Worm (Caenorhabditis elegans) whole organism, young adult: ENCODE results near the gene F10E9.1.
A peak's percentile ranks its signal among the peaks of the same experiment; 100 is the strongest.

ENCODE experiments used
- B0019.2 ChIP-seq: fragments of 200-800 bp; sonication (Bioruptor generic); conservative IDR thresholded peaks from 2 replicates; pipeline ENCODE4 v1.3.6; 2022; ENCODE audit warnings: missing genetic modification reagents, missing genetic modification characterization, missing compliant biosample characterization
- B0035.1 ChIP-seq: sonication (generic microtip); optimal IDR thresholded peaks from 2 replicates; lab custom pipeline; 2016; ENCODE audit warnings: missing genetic modification characterization, mild to moderate bottlenecking, missing compliant biosample characterization, missing genotype, missing genetic modification reagents
- B0261.1 ChIP-seq: sonication (generic microtip); optimal IDR thresholded peaks from 2 replicates; lab custom pipeline; 2016; ENCODE audit warnings: mild to moderate bottlenecking, missing genetic modification characterization, moderate library complexity, missing compliant biosample characterization
- B0336.3 ChIP-seq: fragments of 200-800 bp; sonication (Bioruptor generic); IDR thresholded peaks from 2 replicates; pipeline ENCODE4 v1.3.6; 2022; ENCODE audit warnings: missing genetic modification characterization, missing compliant biosample characterization
- F39B2.1 ChIP-seq: fragments of 200-800 bp; sonication (Bioruptor generic); IDR thresholded peaks from 2 replicates; pipeline ENCODE4 v1.3.6; 2022; ENCODE audit warnings: missing genetic modification reagents, missing genetic modification characterization, missing compliant biosample characterization
- F52B5.7 ChIP-seq: sonication (generic microtip); optimal IDR thresholded peaks from 2 replicates; lab custom pipeline; 2016; ENCODE audit warnings: mild to moderate bottlenecking, missing genetic modification characterization, missing compliant biosample characterization
- F57C9.4 ChIP-seq: sonication (generic microtip); optimal IDR thresholded peaks from 2 replicates; lab custom pipeline; 2017; ENCODE audit warnings: mild to moderate bottlenecking, missing genetic modification characterization, missing compliant biosample characterization
- T26A5.8 ChIP-seq: sonication (generic microtip); optimal IDR thresholded peaks from 2 replicates; lab custom pipeline; 2016; ENCODE audit warnings: missing genetic modification characterization, missing compliant biosample characterization
- Y53G8AR.9 ChIP-seq: fragments of 200-800 bp; sonication (Bioruptor generic); conservative IDR thresholded peaks from 2 replicates; pipeline ENCODE4 v1.3.6; 2022; ENCODE audit warnings: missing genetic modification reagents, missing genetic modification characterization, missing compliant biosample characterization
- Y56A3A.18 ChIP-seq: fragments of 200-800 bp; sonication (Bioruptor generic); IDR thresholded peaks from 2 replicates; pipeline ENCODE4 v1.3.6; 2022; ENCODE audit warnings: missing genetic modification reagents, missing genetic modification characterization, missing compliant biosample characterization
- aptf-3 ChIP-seq: fragments of 200-800 bp; sonication (Bioruptor generic); IDR thresholded peaks from 2 replicates; pipeline ENCODE4 v1.3.6; 2022; ENCODE audit warnings: missing genetic modification characterization, missing compliant biosample characterization
- attf-5 ChIP-seq: fragments of 200-800 bp; sonication (Bioruptor generic); optimal IDR thresholded peaks from 2 replicates; lab custom pipeline; 2018; ENCODE audit warnings: mild to moderate bottlenecking, missing genetic modification characterization, missing compliant biosample characterization
- ccch-3 ChIP-seq: fragments of 200-800 bp; sonication (Bioruptor generic); optimal IDR thresholded peaks from 2 replicates; lab custom pipeline; 2018; ENCODE audit warnings: mild to moderate bottlenecking, missing genetic modification characterization, missing compliant biosample characterization
- ceh-27 ChIP-seq: fragments of 200-800 bp; sonication (Bioruptor generic); optimal IDR thresholded peaks from 2 replicates; lab custom pipeline; 2018; ENCODE audit warnings: mild to moderate bottlenecking, missing genetic modification characterization, moderate library complexity, missing compliant biosample characterization
- ceh-58 ChIP-seq: fragments of 200-800 bp; sonication (Bioruptor generic); IDR thresholded peaks from 2 replicates; pipeline ENCODE4 v1.3.6; 2022; ENCODE audit warnings: missing genetic modification characterization, missing compliant biosample characterization
- ceh-79 ChIP-seq: sonication (generic microtip); optimal IDR thresholded peaks from 2 replicates; lab custom pipeline; 2017; ENCODE audit warnings: mild to moderate bottlenecking, missing genetic modification characterization, missing compliant biosample characterization
- chd-7 ChIP-seq: sonication (generic microtip); optimal IDR thresholded peaks from 2 replicates; lab custom pipeline; 2016; ENCODE audit warnings: mild to moderate bottlenecking, missing genetic modification characterization, moderate library complexity, missing compliant biosample characterization
- die-1 ChIP-seq: sonication (generic microtip); optimal IDR thresholded peaks from 2 replicates; lab custom pipeline; 2016; ENCODE audit warnings: missing genotype, mild to moderate bottlenecking, missing genetic modification characterization, missing compliant biosample characterization
- egl-44 ChIP-seq: fragments of 200-800 bp; sonication (Bioruptor generic); IDR thresholded peaks from 2 replicates; pipeline ENCODE4 v1.3.6; 2022; ENCODE audit warnings: missing genetic modification reagents, missing genetic modification characterization, missing compliant biosample characterization
- egrh-3 ChIP-seq: fragments of 200-800 bp; sonication (Bioruptor generic); IDR thresholded peaks from 2 replicates; pipeline ENCODE4 v1.3.6; 2022; ENCODE audit warnings: missing genetic modification reagents, missing genetic modification characterization, missing compliant biosample characterization
- hmg-20 ChIP-seq: fragments of 200-800 bp; sonication (Bioruptor generic); IDR thresholded peaks from 2 replicates; pipeline ENCODE4 v1.3.6; 2022; ENCODE audit warnings: missing genetic modification reagents, missing genetic modification characterization, missing compliant biosample characterization
- hrde-1 ChIP-seq: sonication (generic microtip); optimal IDR thresholded peaks from 2 replicates; lab custom pipeline; 2016; ENCODE audit warnings: missing genetic modification characterization, mild to moderate bottlenecking, missing compliant biosample characterization, moderate library complexity, missing genotype, missing genetic modification reagents, borderline replicate concordance
- let-526 ChIP-seq: fragments of 200-800 bp; sonication (Bioruptor generic); IDR thresholded peaks from 2 replicates; pipeline ENCODE4 v1.3.6; 2022; ENCODE audit warnings: missing genetic modification reagents, missing genetic modification characterization, missing compliant biosample characterization
- lin-35 ChIP-seq, 3 experiments: fragments of 150-350 bp in 2 of 3; sonication (generic microtip) in 1 of 3; optimal IDR thresholded peaks; 2 replicates each; lab custom pipeline; 2014 to 2018; ENCODE audit warnings: missing biosample characterization in 3 of 3, missing genetic modification characterization in 3 of 3, missing genetic modification reagents in 3 of 3
- lin-40 ChIP-seq: sonication (generic microtip); optimal IDR thresholded peaks from 2 replicates; lab custom pipeline; 2016; ENCODE audit warnings: missing genetic modification characterization, mild to moderate bottlenecking, missing compliant biosample characterization, missing genotype, missing genetic modification reagents
- lin-54 ChIP-seq: fragments of 200-800 bp; sonication (Bioruptor generic); optimal IDR thresholded peaks from 2 replicates; lab custom pipeline; 2018; ENCODE audit warnings: mild to moderate bottlenecking, missing genetic modification characterization, missing compliant biosample characterization
- lir-1 ChIP-seq: fragments of 200-800 bp; sonication (Bioruptor generic); conservative IDR thresholded peaks from 2 replicates; pipeline ENCODE4 v1.3.6; 2022; ENCODE audit warnings: missing genetic modification reagents, missing genetic modification characterization, missing compliant biosample characterization
- lsy-27 ChIP-seq: sonication (generic microtip); optimal IDR thresholded peaks from 2 replicates; lab custom pipeline; 2017; ENCODE audit warnings: missing genetic modification characterization, mild to moderate bottlenecking, missing compliant biosample characterization, antibody characterized with exemption, missing genotype, borderline replicate concordance; ENCODE audit not compliant: insufficient read depth
- mcd-1 ChIP-seq: fragments of 200-800 bp; sonication (Bioruptor generic); IDR thresholded peaks from 2 replicates; pipeline ENCODE4 v1.3.6; 2022; ENCODE audit warnings: missing genetic modification reagents, missing genetic modification characterization, missing compliant biosample characterization
- mel-28 ChIP-seq: sonication (generic microtip); optimal IDR thresholded peaks from 2 replicates; lab custom pipeline; 2016; ENCODE audit warnings: borderline replicate concordance, mild to moderate bottlenecking, missing genetic modification characterization, missing compliant biosample characterization
- rec-8 ChIP-seq, 2 experiments: sonication (generic microtip); optimal IDR thresholded peaks; 2 replicates each; lab custom pipeline; 2016; ENCODE audit warnings: mild to moderate bottlenecking in 2 of 2, missing genetic modification characterization in 2 of 2, missing genetic modification reagents in 2 of 2, missing genotype in 2 of 2, missing biosample characterization in 1 of 2, missing compliant biosample characterization in 1 of 2, moderate library complexity in 1 of 2
- snpc-4 ChIP-seq, 5 experiments: fragments of 150-350 bp in 1 of 5; sonication (generic microtip) in 4 of 5; optimal IDR thresholded peaks; 2 replicates each; lab custom pipeline; 2014 to 2018; ENCODE audit warnings: missing genetic modification characterization in 5 of 5, missing biosample characterization in 3 of 5, antibody characterized with exemption in 2 of 5, mild to moderate bottlenecking in 2 of 5, missing compliant biosample characterization in 2 of 5, missing genotype in 2 of 5, moderate library complexity in 2 of 5, missing genetic modification reagents in 1 of 5
- somi-1 ChIP-seq: fragments of 200-800 bp; sonication (Bioruptor generic); optimal IDR thresholded peaks from 2 replicates; lab custom pipeline; 2018; ENCODE audit warnings: mild to moderate bottlenecking, missing genetic modification characterization, missing compliant biosample characterization
- sptf-2 ChIP-seq: fragments of 200-800 bp; sonication (Bioruptor generic); optimal IDR thresholded peaks from 2 replicates; lab custom pipeline; 2018; ENCODE audit warnings: mild to moderate bottlenecking, missing genetic modification characterization, missing compliant biosample characterization
- unc-62 ChIP-seq: fragments of 150-350 bp; optimal IDR thresholded peaks from 2 replicates; lab custom pipeline; 2014; ENCODE audit warnings: missing biosample characterization, missing genetic modification reagents, missing genetic modification characterization
- xnd-1 ChIP-seq: sonication (generic microtip); optimal IDR thresholded peaks from 2 replicates; lab custom pipeline; 2016; ENCODE audit warnings: missing genotype, missing genetic modification reagents, missing genetic modification characterization, missing compliant biosample characterization
- ztf-25 ChIP-seq: fragments of 200-800 bp; sonication (Bioruptor generic); IDR thresholded peaks from 2 replicates; pipeline ENCODE4 v1.3.6; 2022; ENCODE audit warnings: missing genetic modification reagents, missing genetic modification characterization, missing compliant biosample characterization
- ztf-6 ChIP-seq: fragments of 200-800 bp; sonication (Bioruptor generic); IDR thresholded peaks from 2 replicates; pipeline ENCODE4 v1.3.6; 2022; ENCODE audit warnings: missing genetic modification reagents, missing genetic modification characterization, missing compliant biosample characterization

The F10E9.1 gene

DNA sequence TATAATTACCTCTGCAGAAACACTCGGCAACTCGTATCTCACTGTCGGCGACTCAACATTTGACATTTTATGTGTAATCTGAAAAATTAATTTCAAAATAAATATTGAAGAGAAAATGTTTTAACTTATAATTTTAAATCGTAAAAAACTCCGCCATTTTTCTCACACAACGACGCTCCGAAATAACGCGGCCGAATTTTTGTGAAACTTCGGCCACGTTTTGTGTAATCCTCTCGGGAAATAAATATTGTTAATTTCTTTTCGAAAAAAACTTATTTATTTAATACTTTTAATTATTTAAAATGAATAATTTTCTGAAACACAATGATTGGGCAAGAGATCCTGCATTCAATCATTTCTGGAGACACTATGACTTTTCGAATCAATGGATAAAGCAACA lies 15.6 kb upstream of the F10E9.1 start, which contains the start of the genes F10E9.7 and F10E9.5 (continued):
- TF ChIP-seq unc-62 (GFP tag; lab: Kevin White, UChicago) (no peak), snpc-4 (GFP tag; optimal IDR thresholded peaks at IDR 0.05; lab: Kevin White, UChicago) (peak; percentile 12), snpc-4 (tag; optimal IDR thresholded peaks at IDR 0.05; lab: Kevin White, UChicago) (peak in 3 of 4 experiments; percentile 41 to 66 (median 51)), xnd-1 (no peak), B0336.3 (GFP tag; lab: Robert Waterston, UW) (no peak), F52B5.7 (no peak), let-526 (GFP tag; lab: Robert Waterston, UW) (peak; percentile 78), lsy-27 (tag; lab: Kevin White, UChicago) (no peak), B0035.1 (tag; lab: Kevin White, UChicago) (peak; percentile 45), B0019.2 (GFP tag; lab: Robert Waterston, UW) (peak; percentile 73), mel-28 (tag; lab: Kevin White, UChicago) (no peak), T26A5.8 (no peak), F57C9.4 (tag; lab: Kevin White, UChicago) (peak; percentile 8), ceh-79 (tag; lab: Kevin White, UChicago) (no peak), egl-44 (GFP tag; lab: Robert Waterston, UW) (no peak), B0261.1 (tag; lab: Kevin White, UChicago) (peak; percentile 19), ztf-6 (GFP tag; lab: Robert Waterston, UW) (peak; percentile 59; the same call in 1 of the 2 replicates), F39B2.1 (GFP tag; lab: Robert Waterston, UW) (no peak), mcd-1 (GFP tag; lab: Robert Waterston, UW) (peak; percentile 73; the same call in 1 of the 2 replicates), lin-54 (GFP tag; lab: Kevin White, UChicago) (peak; percentile 85), Y56A3A.18 (GFP tag; lab: Robert Waterston, UW) (no peak), ccch-3 (GFP tag; lab: Kevin White, UChicago) (peak; percentile 82), ceh-58 (GFP tag; lab: Robert Waterston, UW) (no peak), ztf-25 (GFP tag; lab: Robert Waterston, UW) (peak; percentile 88), sptf-2 (GFP tag; lab: Kevin White, UChicago) (no peak), chd-7 (no peak), lin-35 (GFP tag; optimal IDR thresholded peaks at IDR 0.05; lab: Kevin White, UChicago) (peak in 1 of 3 experiments; percentile 83), somi-1 (peak; percentile 21), hmg-20 (GFP tag; lab: Robert Waterston, UW) (0 out of 2 replicates have a peak, but pooled peaks have one; percentile 30), lin-40 (tag; lab: Kevin White, UChicago) (peak; percentile 74), attf-5 (GFP tag; lab: Kevin White, UChicago) (peak; percentile 75), aptf-3 (no peak), Y53G8AR.9 (GFP tag; lab: Robert Waterston, UW) (0 out of 2 replicates have a peak, but pooled peaks have one; percentile 40), die-1 (tag; lab: Kevin White, UChicago) (no peak), hrde-1 (peak; percentile 82), lir-1 (GFP tag; lab: Robert Waterston, UW) (peak; percentile 75; the same call in 1 of the 2 replicates), rec-8 (tag; optimal IDR thresholded peaks at IDR 0.05; lab: Kevin White, UChicago) (peak; percentile 14 to 92), egrh-3 (no peak), ceh-27 (peak; percentile 92)
- TF ChIP-seq, all 124 proteins: peak for 64
